Worm (Caenorhabditis elegans): ENCODE data around the gene K01A11.3.

Gene K01A11.3

DNA sequence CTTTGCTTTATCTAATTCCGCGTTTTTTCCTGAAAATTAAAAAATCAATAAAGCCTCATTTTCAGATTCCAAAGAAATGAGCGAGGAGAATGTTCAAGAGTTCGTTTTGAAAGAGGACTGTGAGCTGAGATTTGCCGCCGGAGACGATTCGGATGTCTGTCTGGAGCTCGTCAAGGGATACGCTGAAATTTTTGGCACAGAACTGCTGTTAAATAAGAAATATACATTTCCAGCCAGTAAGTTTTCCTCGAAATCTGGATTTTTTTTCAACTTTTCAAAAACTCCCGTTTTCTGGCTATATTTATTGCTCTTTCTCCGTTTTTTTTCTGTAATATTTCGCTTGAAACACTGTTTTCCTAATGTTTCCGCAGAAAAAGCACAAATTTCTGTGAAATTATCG, 54.7 kb downstream of the K01A11.3 start, which contains the start of gene clpf-1:
Gene clpf-1 (plus strand): TSS at position 66 of the 400 bp plus-strand sequence.
- TF ChIP-seq ceh-45 (GFP tag; IDR thresholded peaks at IDR 0.05) (no peak), fax-1 (tag; optimal IDR thresholded peaks at IDR 0.05) (no peak), dve-1 (tag; optimal IDR thresholded peaks at IDR 0.05) (no peak), C38D4.7 (GFP tag; optimal IDR thresholded peaks at IDR 0.05) (no peak), mec-3 (tag; optimal IDR thresholded peaks at IDR 0.05; ENCODE audit: borderline replicate concordance) (no peak), ztf-16 (tag; optimal IDR thresholded peaks at IDR 0.05) (no peak), hlh-30 (tag; optimal IDR thresholded peaks at IDR 0.05; ENCODE audit: insufficient read depth) (no peak), ama-1 (optimal IDR thresholded peaks at IDR 0.05) (no peak), madf-2 (tag; optimal IDR thresholded peaks at IDR 0.05) (no peak)

All from whole organism, late embryonic.